Worm (Caenorhabditis elegans): ENCODE data around the gene C25B8.8.

ce11 chrX:6597089-6597488 lies 12.7 kb upstream of the C25B8.8 start, which contains the start of gene ttr-6:
- no peak for TF ChIP-seq nfya-1 (tag; optimal IDR thresholded peaks at IDR 0.05)
- TF ChIP-seq fkh-10 (GFP tag; optimal IDR thresholded peaks at IDR 0.05), result no peak
- TF ChIP-seq pqm-1 (tag; optimal IDR thresholded peaks at IDR 0.05), result no peak
- no peak for TF ChIP-seq fkh-6 (tag; optimal IDR thresholded peaks at IDR 0.05)
- no peak for TF ChIP-seq sox-4 (tag; optimal IDR thresholded peaks at IDR 0.05)
- TF ChIP-seq ceh-9 (tag; optimal IDR thresholded peaks at IDR 0.05), result no peak
- TF ChIP-seq ref-2 (tag; optimal IDR thresholded peaks at IDR 0.05), result no peak
- no peak for TF ChIP-seq tbx-2 (tag; optimal IDR thresholded peaks at IDR 0.05)
- TF ChIP-seq unc-42 (tag; optimal IDR thresholded peaks at IDR 0.05), result no peak
- no peak for TF ChIP-seq dve-1 (tag; optimal IDR thresholded peaks at IDR 0.05)
- no peak for TF ChIP-seq nhr-11 (tag; optimal IDR thresholded peaks at IDR 0.05)
- no peak for TF ChIP-seq pha-4 (tag; optimal IDR thresholded peaks at IDR 0.05)
